Worm (Caenorhabditis elegans): Measurements from ENCODE around the gene R166.2.
A peak's percentile ranks its signal among the peaks of the same experiment; 100 is the strongest.

R166.2 gene

ce11 chrII:10569498-10569897 lies 32.0 kb upstream of the R166.2 start:
- TF ChIP-seq nhr-11 (tag; optimal IDR thresholded peaks at IDR 0.05) (peak; percentile 75), daf-16 (GFP tag; optimal IDR thresholded peaks at IDR 0.05) (peak in 1 of 2 experiments; percentile 54), daf-16 (tag; optimal IDR thresholded peaks at IDR 0.05) (no peak), tag-97 (GFP tag; IDR thresholded peaks at IDR 0.05) (no peak)

- TF ChIP-seq jun-1 (tag; optimal IDR thresholded peaks at IDR 0.05) (no peak), aha-1 (tag) (peak; percentile 77), set-16 (GFP tag; IDR thresholded peaks at IDR 0.05) (peak; percentile 53; the same call in 1 of the 2 replicates), sdz-12 (GFP tag; optimal IDR thresholded peaks at IDR 0.05) (no peak), hif-1 (tag; optimal IDR thresholded peaks at IDR 0.05) (no peak), Y5F2A.4 (GFP tag; optimal IDR thresholded peaks at IDR 0.05) (no peak), Y75B8A.6 (GFP tag; IDR thresholded peaks at IDR 0.05) (no peak), spr-3 (GFP tag; optimal IDR thresholded peaks at IDR 0.05) (no peak)
These were observed 29.0 kb upstream of the R166.2 start for ce11 chrII:10566458-10566857.

ce11 chrII:10564578-10564977 lies 27.1 kb upstream of the R166.2 start, which contains the start of the genes C06A1.6 and C06A1.7:
TSS of gene C06A1.6 (minus strand) at chrII:10564678.
TSS of gene C06A1.7 (plus strand) at chrII:10564891.
- no peak for TF ChIP-seq dmd-8 (GFP tag; IDR thresholded peaks at IDR 0.05)
- TF ChIP-seq zfp-3 (GFP tag; conservative IDR thresholded peaks at IDR 0.05): no peak
- no peak for TF ChIP-seq F10B5.3 (tag; optimal IDR thresholded peaks at IDR 0.05)
- no peak for TF ChIP-seq egl-43 (GFP tag; IDR thresholded peaks at IDR 0.05)
- no peak for TF ChIP-seq lin-15B (tag; optimal IDR thresholded peaks at IDR 0.05)
- no peak for TF ChIP-seq nhr-6 (tag; optimal IDR thresholded peaks at IDR 0.05)
- no peak for TF ChIP-seq php-3 (GFP tag; IDR thresholded peaks at IDR 0.05)
- no peak for TF ChIP-seq unc-62 (GFP tag; optimal IDR thresholded peaks at IDR 0.05 in 1 of 2)
- no peak for TF ChIP-seq unc-62 (tag; optimal IDR thresholded peaks at IDR 0.05)
- no peak for TF ChIP-seq ceh-62 (tag; optimal IDR thresholded peaks at IDR 0.05)
- no peak for TF ChIP-seq saeg-2 (GFP tag; IDR thresholded peaks at IDR 0.05)
- TF ChIP-seq cey-2 (tag; optimal IDR thresholded peaks at IDR 0.05; ENCODE audit: borderline replicate concordance, insufficient read depth): no peak

- TF ChIP-seq snpc-4 (tag; optimal IDR thresholded peaks at IDR 0.05) (peak; percentile 62), ceh-28 (tag; optimal IDR thresholded peaks at IDR 0.05) (peak; percentile 72), ztf-7 (tag; optimal IDR thresholded peaks at IDR 0.05) (peak; percentile 96), nhr-25 (tag; optimal IDR thresholded peaks at IDR 0.05; ENCODE audit: borderline replicate concordance, insufficient read depth) (peak; percentile 98), duxl-1 (tag; optimal IDR thresholded peaks at IDR 0.05; ENCODE audit: poor library complexity) (peak; percentile 98), mdl-1 (tag; optimal IDR thresholded peaks at IDR 0.05) (peak; percentile 73 to 98), spr-1 (tag; optimal IDR thresholded peaks at IDR 0.05) (peak; percentile 98), skn-1 (tag; optimal IDR thresholded peaks at IDR 0.05) (peak; percentile 73), fos-1 (tag; optimal IDR thresholded peaks at IDR 0.05) (peak; percentile 93), ceh-44 (GFP tag; IDR thresholded peaks at IDR 0.05) (peak; percentile 96), set-16 (GFP tag; IDR thresholded peaks at IDR 0.05) (peak; percentile 30; the same call in 1 of the 2 replicates), dmd-9 (GFP tag; IDR thresholded peaks at IDR 0.05) (peak; percentile 98), Y75B8A.6 (GFP tag; IDR thresholded peaks at IDR 0.05) (peak; percentile 99), cey-2 (tag; optimal IDR thresholded peaks at IDR 0.05; ENCODE audit: borderline replicate concordance, insufficient read depth) (peak; percentile 95), nhr-48 (tag; optimal IDR thresholded peaks at IDR 0.05) (peak; percentile 97), Y48G9A.11 (GFP tag; IDR thresholded peaks at IDR 0.05) (peak; percentile 95), nhr-76 (tag; optimal IDR thresholded peaks at IDR 0.05) (peak; percentile 91), F10B5.3 (tag; optimal IDR thresholded peaks at IDR 0.05) (peak; percentile 92), F44E2.7 (GFP tag; IDR thresholded peaks at IDR 0.05) (peak; percentile 95), nhr-41 (GFP tag; IDR thresholded peaks at IDR 0.05) (peak; percentile 97), ceh-62 (tag; optimal IDR thresholded peaks at IDR 0.05) (peak; percentile 49), ZK337.2 (GFP tag; IDR thresholded peaks at IDR 0.05) (peak; percentile 97), lin-15B (tag; optimal IDR thresholded peaks at IDR 0.05) (peak; percentile 100), nhr-10 (tag; optimal IDR thresholded peaks at IDR 0.05) (peak; percentile 98), dpl-1 (GFP tag; optimal IDR thresholded peaks at IDR 0.05) (peak; percentile 100), ces-1 (GFP tag; optimal IDR thresholded peaks at IDR 0.05) (peak; percentile 97), vab-7 (GFP tag; IDR thresholded peaks at IDR 0.05) (peak; percentile 99), R02D3.7 (tag; optimal IDR thresholded peaks at IDR 0.05) (peak; percentile 67), aha-1 (tag) (peak; percentile 100)
These were observed 25.9 kb upstream of the R166.2 start, which contains the start of gene cdc-48.1 for ce11 chrII:10563368-10563767. TSS of gene cdc-48.1 (minus strand) at chrII:10563407.
